Worm (Caenorhabditis elegans) whole organism, young adult: ENCODE data around the gene Y69A2AR.46.

Experiments
- C17E4.6 ChIP-seq: fragments of 200-800 bp; sonication (Bioruptor generic); IDR thresholded peaks from 2 replicates; pipeline ENCODE4 v1.3.6; 2022; ENCODE audit warnings: missing genetic modification reagents, missing genetic modification characterization, missing compliant biosample characterization
- D2030.7 ChIP-seq: fragments of 200-800 bp; sonication (Bioruptor generic); IDR thresholded peaks from 2 replicates; pipeline ENCODE4 v1.3.6; 2022; ENCODE audit warnings: missing genetic modification reagents, missing genetic modification characterization, missing compliant biosample characterization
- F23B12.7 ChIP-seq: sonication (generic microtip); optimal IDR thresholded peaks from 2 replicates; lab custom pipeline; 2017; ENCODE audit warnings: missing genetic modification characterization, mild to moderate bottlenecking, missing compliant biosample characterization, antibody characterized with exemption, moderate library complexity; ENCODE audit not compliant: insufficient read depth
- F37B4.10 ChIP-seq: fragments of 200-800 bp; sonication (Bioruptor generic); IDR thresholded peaks from 2 replicates; pipeline ENCODE4 v1.3.6; 2022; ENCODE audit warnings: missing genetic modification characterization, missing compliant biosample characterization
- F49E8.2 ChIP-seq: sonication (generic microtip); optimal IDR thresholded peaks from 3 replicates; lab custom pipeline; 2017; ENCODE audit warnings: missing genetic modification characterization, mild to moderate bottlenecking, missing compliant biosample characterization, antibody characterized with exemption, moderate library complexity; ENCODE audit not compliant: insufficient read depth
- F55B11.4 ChIP-seq: sonication (generic microtip); optimal IDR thresholded peaks from 2 replicates; lab custom pipeline; 2016; ENCODE audit warnings: missing compliant biosample characterization, missing genetic modification characterization, borderline replicate concordance; ENCODE audit not compliant: insufficient read depth
- F57A8.1 ChIP-seq: fragments of 200-800 bp; sonication (Bioruptor generic); optimal IDR thresholded peaks from 2 replicates; lab custom pipeline; 2018; ENCODE audit warnings: mild to moderate bottlenecking, missing genetic modification characterization, moderate library complexity, missing compliant biosample characterization
- K12H6.12 ChIP-seq: fragments of 200-800 bp; sonication (Bioruptor generic); optimal IDR thresholded peaks from 2 replicates; lab custom pipeline; 2018; ENCODE audit warnings: mild to moderate bottlenecking, missing genetic modification characterization, missing compliant biosample characterization
- T07F8.4 ChIP-seq: sonication (generic microtip); optimal IDR thresholded peaks from 2 replicates; lab custom pipeline; 2016; ENCODE audit warnings: mild to moderate bottlenecking, missing genetic modification characterization, moderate library complexity, missing compliant biosample characterization
- Y67H2A.10 ChIP-seq: fragments of 200-800 bp; sonication (Bioruptor generic); conservative IDR thresholded peaks from 2 replicates; pipeline ENCODE4 v1.3.6; 2022; ENCODE audit warnings: missing genetic modification reagents, missing genetic modification characterization, missing compliant biosample characterization
- Y95B8A.8 ChIP-seq: fragments of 200-800 bp; sonication (Bioruptor generic); IDR thresholded peaks from 2 replicates; pipeline ENCODE4 v1.3.6; 2022; ENCODE audit warnings: missing genetic modification reagents, missing genetic modification characterization, missing compliant biosample characterization
- aptf-3 ChIP-seq: fragments of 200-800 bp; sonication (Bioruptor generic); IDR thresholded peaks from 2 replicates; pipeline ENCODE4 v1.3.6; 2022; ENCODE audit warnings: missing genetic modification characterization, missing compliant biosample characterization
- atf-7 ChIP-seq: sonication (generic microtip); optimal IDR thresholded peaks from 2 replicates; lab custom pipeline; 2017; ENCODE audit warnings: mild to moderate bottlenecking, missing genetic modification characterization, missing compliant biosample characterization
- attf-6 ChIP-seq: fragments of 200-800 bp; sonication (Bioruptor generic); IDR thresholded peaks from 2 replicates; pipeline ENCODE4 v1.3.6; 2022; ENCODE audit warnings: missing genetic modification reagents, missing genetic modification characterization, missing compliant biosample characterization
- bed-1 ChIP-seq: fragments of 200-800 bp; sonication (Bioruptor generic); IDR thresholded peaks from 2 replicates; pipeline ENCODE4 v1.3.6; 2022; ENCODE audit warnings: missing genetic modification reagents, missing genetic modification characterization, missing compliant biosample characterization
- ccch-3 ChIP-seq: fragments of 200-800 bp; sonication (Bioruptor generic); optimal IDR thresholded peaks from 2 replicates; lab custom pipeline; 2018; ENCODE audit warnings: mild to moderate bottlenecking, missing genetic modification characterization, missing compliant biosample characterization
- cebp-2 ChIP-seq: fragments of 200-800 bp; sonication (Bioruptor generic); IDR thresholded peaks from 2 replicates; pipeline ENCODE4 v1.3.6; 2022; ENCODE audit warnings: missing genetic modification characterization, missing compliant biosample characterization
- ceh-40 ChIP-seq: fragments of 200-800 bp; sonication (Bioruptor generic); IDR thresholded peaks from 2 replicates; pipeline ENCODE4 v1.3.6; 2022; ENCODE audit warnings: missing genetic modification characterization, missing compliant biosample characterization
- die-1 ChIP-seq: sonication (generic microtip); optimal IDR thresholded peaks from 2 replicates; lab custom pipeline; 2016; ENCODE audit warnings: missing genotype, mild to moderate bottlenecking, missing genetic modification characterization, missing compliant biosample characterization
- dox-1 ChIP-seq: fragments of 200-800 bp; sonication (Bioruptor generic); IDR thresholded peaks from 2 replicates; pipeline ENCODE4 v1.3.6; 2022; ENCODE audit warnings: missing genetic modification reagents, missing genetic modification characterization, missing compliant biosample characterization
- ekl-4 ChIP-seq: fragments of 200-800 bp; sonication (Bioruptor generic); IDR thresholded peaks from 2 replicates; pipeline ENCODE4 v1.3.6; 2022; ENCODE audit warnings: missing genetic modification reagents, missing genetic modification characterization, missing compliant biosample characterization
- ets-4 ChIP-seq: fragments of 200-800 bp; sonication (Bioruptor generic); optimal IDR thresholded peaks from 2 replicates; lab custom pipeline; 2018; ENCODE audit warnings: mild to moderate bottlenecking, missing genetic modification characterization, missing compliant biosample characterization
- fkh-3 ChIP-seq: sonication (generic microtip); optimal IDR thresholded peaks from 2 replicates; lab custom pipeline; 2016; ENCODE audit warnings: mild to moderate bottlenecking, missing genetic modification characterization, missing compliant biosample characterization
- hlh-12 ChIP-seq: sonication (generic microtip); optimal IDR thresholded peaks from 2 replicates; lab custom pipeline; 2016; ENCODE audit warnings: missing genetic modification characterization, missing compliant biosample characterization
- hmg-1.2 ChIP-seq: fragments of 200-800 bp; sonication (Bioruptor generic); IDR thresholded peaks from 2 replicates; pipeline ENCODE4 v1.3.6; 2022; ENCODE audit warnings: missing genetic modification reagents, missing genetic modification characterization, missing compliant biosample characterization
- hrde-1 ChIP-seq: sonication (generic microtip); optimal IDR thresholded peaks from 2 replicates; lab custom pipeline; 2016; ENCODE audit warnings: missing genetic modification characterization, mild to moderate bottlenecking, missing compliant biosample characterization, moderate library complexity, missing genotype, missing genetic modification reagents, borderline replicate concordance
- lag-1 ChIP-seq: fragments of 200-800 bp; sonication (Bioruptor generic); IDR thresholded peaks from 2 replicates; pipeline ENCODE4 v1.3.6; 2022; ENCODE audit warnings: missing genetic modification reagents, missing genetic modification characterization, missing compliant biosample characterization
- lin-54 ChIP-seq: fragments of 200-800 bp; sonication (Bioruptor generic); optimal IDR thresholded peaks from 2 replicates; lab custom pipeline; 2018; ENCODE audit warnings: mild to moderate bottlenecking, missing genetic modification characterization, missing compliant biosample characterization
- lsl-1 ChIP-seq: fragments of 200-800 bp; sonication (Bioruptor generic); optimal IDR thresholded peaks from 2 replicates; lab custom pipeline; 2018; ENCODE audit warnings: mild to moderate bottlenecking, missing genetic modification characterization, moderate library complexity, missing compliant biosample characterization
- madf-10 ChIP-seq: sonication (generic microtip); optimal IDR thresholded peaks from 2 replicates; lab custom pipeline; 2016; ENCODE audit warnings: mild to moderate bottlenecking, missing genetic modification characterization, missing compliant biosample characterization
- madf-6 ChIP-seq: fragments of 200-800 bp; sonication (Bioruptor generic); IDR thresholded peaks from 2 replicates; pipeline ENCODE4 v1.3.6; 2022; ENCODE audit warnings: missing genetic modification reagents, missing genetic modification characterization, missing compliant biosample characterization
- mcd-1 ChIP-seq: fragments of 200-800 bp; sonication (Bioruptor generic); IDR thresholded peaks from 2 replicates; pipeline ENCODE4 v1.3.6; 2022; ENCODE audit warnings: missing genetic modification reagents, missing genetic modification characterization, missing compliant biosample characterization
- mxl-1 ChIP-seq: sonication (generic microtip); optimal IDR thresholded peaks from 2 replicates; lab custom pipeline; 2016; ENCODE audit warnings: missing genetic modification characterization, missing compliant biosample characterization
- nfyb-1 ChIP-seq: fragments of 200-800 bp; sonication (Bioruptor generic); IDR thresholded peaks from 2 replicates; pipeline ENCODE4 v1.3.6; 2022; ENCODE audit warnings: missing genetic modification reagents, missing genetic modification characterization, missing compliant biosample characterization
- nhr-27 ChIP-seq: fragments of 200-800 bp; sonication (Bioruptor generic); optimal IDR thresholded peaks from 2 replicates; lab custom pipeline; 2018; ENCODE audit warnings: mild to moderate bottlenecking, missing genetic modification characterization, moderate library complexity, missing compliant biosample characterization
- nhr-80 ChIP-seq: sonication (generic microtip); optimal IDR thresholded peaks from 2 replicates; lab custom pipeline; 2016; ENCODE audit warnings: missing genetic modification characterization, missing compliant biosample characterization
- rcor-1 ChIP-seq: fragments of 200-800 bp; sonication (Bioruptor generic); IDR thresholded peaks from 2 replicates; pipeline ENCODE4 v1.3.6; 2022; ENCODE audit warnings: missing genetic modification reagents, missing genetic modification characterization, missing compliant biosample characterization
- rec-8 ChIP-seq, 2 experiments: sonication (generic microtip); optimal IDR thresholded peaks; 2 replicates each; lab custom pipeline; 2016; ENCODE audit warnings: mild to moderate bottlenecking in 2 of 2, missing genetic modification characterization in 2 of 2, missing genetic modification reagents in 2 of 2, missing genotype in 2 of 2, missing biosample characterization in 1 of 2, missing compliant biosample characterization in 1 of 2, moderate library complexity in 1 of 2
- rpc-1 ChIP-seq, 2 experiments: fragments of 150-350 bp in 1 of 2; sonication (generic microtip) in 1 of 2; optimal IDR thresholded peaks; 2 replicates each; lab custom pipeline; 2014 to 2018; ENCODE audit warnings: missing biosample characterization in 1 of 2, missing genetic modification characterization in 1 of 2, missing genetic modification reagents in 1 of 2, missing genotype in 1 of 2
- snpc-1.3 ChIP-seq: sonication (generic microtip); optimal IDR thresholded peaks from 2 replicates; lab custom pipeline; 2017; ENCODE audit warnings: missing genetic modification characterization, mild to moderate bottlenecking, missing compliant biosample characterization, antibody characterized with exemption, moderate library complexity, missing genotype, missing genetic modification reagents; ENCODE audit not compliant: insufficient read depth
- sptf-2 ChIP-seq: fragments of 200-800 bp; sonication (Bioruptor generic); optimal IDR thresholded peaks from 2 replicates; lab custom pipeline; 2018; ENCODE audit warnings: mild to moderate bottlenecking, missing genetic modification characterization, missing compliant biosample characterization
- tbp1 ChIP-seq: fragments of 200-800 bp; sonication (Bioruptor generic); optimal IDR thresholded peaks from 2 replicates; lab custom pipeline; 2018; ENCODE audit warnings: mild to moderate bottlenecking, missing genetic modification characterization, missing compliant biosample characterization
- xnd-1 ChIP-seq: sonication (generic microtip); optimal IDR thresholded peaks from 2 replicates; lab custom pipeline; 2016; ENCODE audit warnings: missing genotype, missing genetic modification reagents, missing genetic modification characterization, missing compliant biosample characterization
- zim-3 ChIP-seq: sonication (generic microtip); optimal IDR thresholded peaks from 2 replicates; lab custom pipeline; 2017; ENCODE audit warnings: mild to moderate bottlenecking, missing genetic modification characterization, moderate library complexity, missing compliant biosample characterization
- ztf-25 ChIP-seq: fragments of 200-800 bp; sonication (Bioruptor generic); IDR thresholded peaks from 2 replicates; pipeline ENCODE4 v1.3.6; 2022; ENCODE audit warnings: missing genetic modification reagents, missing genetic modification characterization, missing compliant biosample characterization
- ztf-28 ChIP-seq: fragments of 200-800 bp; sonication (Bioruptor generic); IDR thresholded peaks from 2 replicates; pipeline ENCODE4 v1.3.6; 2022; ENCODE audit warnings: missing genetic modification reagents, missing genetic modification characterization, missing compliant biosample characterization

The Y69A2AR.46 gene

ce11 chrIV:2601988-2602861, 40.8 kb downstream of the Y69A2AR.46 start (continued):
- TF ChIP-seq F55B11.4 (tag; lab: Kevin White, UChicago): no peak
- TF ChIP-seq tbp1: peak; percentile 76
- TF ChIP-seq F37B4.10 (GFP tag; lab: Robert Waterston, UW): peak; percentile 97
- TF ChIP-seq lsl-1 (GFP tag; lab: Kevin White, UChicago): peak; percentile 22
- peak; percentile 53 for TF ChIP-seq F23B12.7 (tag; lab: Kevin White, UChicago)
- peak; percentile 99 for TF ChIP-seq ekl-4 (GFP tag; lab: Robert Waterston, UW)
- TF ChIP-seq madf-6: peak; percentile 60; the same call in 1 of the 2 replicates
- no peak for TF ChIP-seq fkh-3 (tag; lab: Kevin White, UChicago)
- peak; percentile 19 for TF ChIP-seq zim-3 (tag; lab: Kevin White, UChicago)
- TF ChIP-seq lag-1: no peak
- TF ChIP-seq C17E4.6: peak; percentile 92
- peak; percentile 98 for TF ChIP-seq hmg-1.2
- peak; percentile 96 for TF ChIP-seq bed-1 (GFP tag; lab: Robert Waterston, UW)
- no peak for TF ChIP-seq F57A8.1 (GFP tag; lab: Kevin White, UChicago)
- peak; percentile 96 for TF ChIP-seq nhr-80 (tag; lab: Kevin White, UChicago)
- TF ChIP-seq nhr-27 (tag; lab: Kevin White, UChicago): no peak
- TF ChIP-seq ccch-3: no peak
- TF ChIP-seq ztf-25 (GFP tag; lab: Robert Waterston, UW): no peak
- peak; percentile 91 for TF ChIP-seq mcd-1 (GFP tag; lab: Robert Waterston, UW)
- TF ChIP-seq lin-54 (GFP tag; lab: Kevin White, UChicago): peak; percentile 94
- TF ChIP-seq ceh-40: peak; percentile 63; the same call in 1 of the 2 replicates
- peak; percentile 79; the same call in 1 of the 2 replicates for TF ChIP-seq cebp-2 (GFP tag; lab: Robert Waterston, UW)
- no peak for TF ChIP-seq rpc-1 (optimal IDR thresholded peaks at IDR 0.05; lab: Kevin White, UChicago)
- TF ChIP-seq rpc-1 (tag; optimal IDR thresholded peaks at IDR 0.05; lab: Kevin White, UChicago): no peak
- TF ChIP-seq aptf-3 (GFP tag; lab: Robert Waterston, UW): 0 out of 2 replicates have a peak, but pooled peaks have one; percentile 27
- peak; percentile 90 for TF ChIP-seq Y95B8A.8
- TF ChIP-seq nfyb-1 (GFP tag; lab: Robert Waterston, UW): peak; percentile 97
- no peak for TF ChIP-seq mxl-1 (tag; lab: Kevin White, UChicago)
- TF ChIP-seq hlh-12 (tag; lab: Kevin White, UChicago): no peak
- peak; percentile 35 for TF ChIP-seq T07F8.4 (tag; lab: Kevin White, UChicago)
- TF ChIP-seq rcor-1 (GFP tag; lab: Robert Waterston, UW): peak; percentile 88
- TF ChIP-seq K12H6.12 (tag; lab: Kevin White, UChicago): peak; percentile 93
- TF ChIP-seq dox-1 (GFP tag; lab: Robert Waterston, UW): peak; percentile 95
- peak; percentile 70 for TF ChIP-seq die-1 (tag; lab: Kevin White, UChicago)
- no peak for TF ChIP-seq hrde-1
- no peak for TF ChIP-seq F49E8.2 (tag; lab: Kevin White, UChicago)
- TF ChIP-seq madf-10 (tag; lab: Kevin White, UChicago): peak; percentile 92
- peak; percentile 98 for TF ChIP-seq atf-7
- 0 out of 2 replicates have a peak, but pooled peaks have one; percentile 38 for TF ChIP-seq ztf-28 (GFP tag; lab: Robert Waterston, UW)
- TF ChIP-seq D2030.7: no peak
- TF ChIP-seq Y67H2A.10 (GFP tag; lab: Robert Waterston, UW): peak; percentile 98
- no peak for TF ChIP-seq snpc-1.3 (tag; lab: Kevin White, UChicago)
- TF ChIP-seq ets-4 (GFP tag; lab: Kevin White, UChicago): peak; percentile 90
- peak; percentile 62 for TF ChIP-seq attf-6 (GFP tag; lab: Robert Waterston, UW)
- TF ChIP-seq sptf-2 (GFP tag; lab: Kevin White, UChicago): no peak
- no peak for TF ChIP-seq rec-8 (tag; optimal IDR thresholded peaks at IDR 0.05; lab: Kevin White, UChicago)
- no peak for TF ChIP-seq xnd-1 (tag; lab: Kevin White, UChicago)
